Fruit fly (Drosophila melanogaster): ENCODE data around the gene S6kII.

The S6kII gene

DNA sequence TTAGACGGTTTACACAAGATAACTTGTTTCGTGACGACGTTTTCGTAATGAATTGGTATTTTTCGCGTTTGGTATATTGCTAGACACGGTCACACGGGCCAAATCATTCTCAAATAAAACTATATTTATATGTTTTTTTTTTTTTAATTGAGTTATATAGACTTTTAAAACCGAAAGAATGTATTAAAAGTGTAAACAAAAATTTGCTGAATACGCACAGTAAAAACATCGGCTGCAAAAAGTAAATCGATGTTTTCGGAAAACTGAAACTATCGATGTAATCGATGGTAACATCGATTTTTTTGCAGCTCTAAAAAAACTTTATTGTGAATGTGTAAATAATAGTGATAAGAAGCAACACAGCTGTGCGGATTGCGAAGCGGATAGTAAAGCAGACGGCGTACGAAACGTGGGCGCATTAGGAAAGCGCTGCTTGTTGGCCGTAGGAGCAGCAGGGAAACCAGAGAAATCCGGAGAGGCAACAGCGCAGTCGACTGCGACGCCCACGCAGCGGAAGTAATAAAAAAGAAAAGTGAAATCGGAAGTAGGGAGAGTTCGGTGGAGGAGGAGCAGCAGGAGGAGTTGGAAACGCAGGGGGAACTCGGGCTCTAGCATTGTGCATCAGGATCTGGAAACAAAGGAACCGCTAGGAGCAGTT is at the start of gene S6kII:
Gene S6kII (plus strand): TSS at position 301 of the 658 bp plus-strand sequence.
- TF ChIP-seq CG17801 (GFP tag; optimal IDR thresholded peaks at IDR 0.05; ENCODE audit: partially characterized antibody): peak; percentile 47

DNA sequence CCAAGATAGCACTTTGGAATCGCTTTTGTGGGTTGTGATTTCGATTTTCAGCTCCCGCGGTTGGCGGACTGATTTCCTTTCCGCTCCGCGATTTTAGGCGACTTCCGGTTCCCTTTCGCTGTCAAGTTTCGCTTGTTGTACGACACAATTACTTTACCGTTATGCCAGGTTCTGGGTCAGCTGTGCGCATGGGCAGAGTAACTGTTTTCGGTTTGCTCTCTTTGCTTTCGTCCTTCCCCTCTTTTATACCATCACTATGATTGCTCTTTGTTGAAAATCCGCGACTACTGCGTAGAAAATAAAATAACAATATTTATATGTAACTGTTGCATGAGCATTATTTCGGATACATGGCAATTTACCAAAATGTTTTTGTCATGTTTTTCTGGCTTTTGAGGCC is 49.2 kb upstream of the S6kII start:
- TF ChIP-seq CG17801 (GFP tag; optimal IDR thresholded peaks at IDR 0.05; ENCODE audit: partially characterized antibody): no peak

DNA sequence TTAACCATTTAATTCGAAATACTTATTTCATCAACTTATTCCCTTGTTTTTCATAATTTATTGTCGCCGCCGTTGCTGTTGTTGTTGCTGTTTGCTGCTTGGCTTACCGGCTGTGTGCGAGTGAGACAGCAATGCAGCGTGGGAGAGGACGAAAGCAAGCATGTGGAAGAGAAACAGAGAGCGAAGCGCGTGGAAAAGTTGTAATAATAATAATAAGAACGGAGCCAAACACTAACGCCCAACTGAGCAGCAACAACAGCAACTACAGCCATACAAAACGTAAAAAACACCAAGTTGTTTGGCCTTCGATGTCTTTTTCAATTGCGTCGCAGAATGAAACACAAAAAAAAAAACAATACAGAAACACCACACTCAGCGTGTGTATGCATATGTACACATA is 48.6 kb upstream of the S6kII start:
- no peak for TF ChIP-seq CG17801 (GFP tag; optimal IDR thresholded peaks at IDR 0.05; ENCODE audit: partially characterized antibody)

DNA sequence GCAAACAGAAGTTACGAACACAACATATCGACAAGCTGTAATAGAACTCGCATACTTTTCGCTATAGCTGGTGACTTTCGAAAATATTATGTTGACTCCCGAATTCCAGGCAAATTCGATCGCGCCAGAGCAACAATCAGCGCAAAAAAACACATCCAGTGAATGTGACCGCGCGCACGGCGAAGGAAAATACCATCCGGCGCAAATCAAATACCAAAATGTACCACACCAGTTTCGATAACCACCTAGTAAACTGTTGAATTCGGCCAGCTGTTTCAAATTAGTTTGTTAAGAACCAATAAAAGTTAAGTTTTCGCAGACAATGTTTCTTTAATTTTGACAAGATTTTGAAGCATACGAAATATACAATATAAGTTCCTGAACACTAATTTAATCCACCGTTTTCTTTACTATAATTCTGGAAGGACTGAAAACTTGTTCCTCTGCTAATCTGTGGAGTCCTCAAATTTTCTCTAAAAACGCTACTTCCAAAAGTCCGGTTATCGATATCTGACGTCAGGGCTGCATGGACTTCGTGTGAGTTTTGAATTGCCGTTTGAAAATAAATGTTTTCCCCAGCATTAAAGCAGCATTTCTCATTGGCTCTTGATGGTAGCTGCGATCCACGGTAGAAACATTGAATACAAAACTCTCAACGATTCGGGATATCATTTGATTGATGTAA is 47.8 kb upstream of the S6kII start, which contains the start of the genes Cp110 and CG12576:
Gene Cp110 (plus strand): TSS at position 223 of the 685 bp plus-strand sequence.
Gene CG12576 (minus strand): TSS at position 498 of the 685 bp plus-strand sequence.
- TF ChIP-seq CG17801 (GFP tag; optimal IDR thresholded peaks at IDR 0.05; ENCODE audit: partially characterized antibody): no peak

DNA sequence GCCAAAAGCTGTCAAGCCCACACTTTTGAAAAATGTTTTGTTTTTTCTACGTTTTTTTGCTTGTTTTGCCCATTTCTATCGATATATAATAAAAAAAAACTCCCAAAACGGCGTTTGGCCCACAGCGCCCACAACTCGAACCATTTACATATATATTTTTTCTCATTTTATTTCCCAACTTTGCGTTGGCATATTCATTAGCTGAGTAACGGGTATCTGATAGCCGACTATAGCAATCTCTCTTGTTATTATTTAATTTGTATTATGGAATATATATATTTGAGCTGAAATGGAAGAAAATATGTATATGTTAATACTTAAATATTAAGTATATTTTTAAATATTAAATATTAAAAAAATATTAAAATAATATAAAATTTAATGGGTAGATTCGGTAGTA is 43.3 kb upstream of the S6kII start:
- TF ChIP-seq CG17801 (GFP tag; optimal IDR thresholded peaks at IDR 0.05; ENCODE audit: partially characterized antibody): no peak

DNA sequence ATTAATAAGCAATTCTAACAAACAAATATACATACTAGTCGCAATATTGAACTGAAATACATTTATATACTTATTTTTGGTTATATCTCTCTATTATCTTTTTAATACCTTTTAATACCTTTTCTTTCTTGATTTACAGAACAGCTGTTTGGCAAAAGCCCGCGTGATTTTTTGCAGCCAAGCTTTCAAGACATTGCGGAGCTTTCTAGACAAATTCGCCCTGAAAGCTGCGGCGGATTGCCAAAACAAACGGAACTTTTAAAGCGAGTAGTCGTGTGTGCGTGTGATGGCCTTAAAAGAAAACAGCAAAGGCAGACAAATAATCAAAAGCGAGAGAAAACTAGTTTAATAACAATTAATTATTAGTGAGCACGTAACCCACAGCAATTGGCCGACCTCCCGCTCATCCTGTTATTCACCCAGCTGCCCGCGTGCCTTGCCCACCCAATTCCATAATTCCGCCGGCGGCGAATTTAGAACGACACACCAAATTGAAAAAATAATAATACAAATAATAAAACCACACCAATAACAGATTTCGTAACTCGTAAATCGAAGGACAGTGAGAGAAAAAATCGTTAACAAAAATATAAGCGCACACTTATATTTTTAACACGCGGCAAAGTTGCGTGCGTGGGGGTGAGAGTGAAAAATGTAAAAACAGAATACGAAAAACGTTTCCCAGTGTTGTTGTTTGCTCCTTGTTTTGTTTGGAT is 42.7 kb upstream of the S6kII start:
- peak; percentile 50 for TF ChIP-seq CG17801 (GFP tag; optimal IDR thresholded peaks at IDR 0.05; ENCODE audit: partially characterized antibody)

DNA sequence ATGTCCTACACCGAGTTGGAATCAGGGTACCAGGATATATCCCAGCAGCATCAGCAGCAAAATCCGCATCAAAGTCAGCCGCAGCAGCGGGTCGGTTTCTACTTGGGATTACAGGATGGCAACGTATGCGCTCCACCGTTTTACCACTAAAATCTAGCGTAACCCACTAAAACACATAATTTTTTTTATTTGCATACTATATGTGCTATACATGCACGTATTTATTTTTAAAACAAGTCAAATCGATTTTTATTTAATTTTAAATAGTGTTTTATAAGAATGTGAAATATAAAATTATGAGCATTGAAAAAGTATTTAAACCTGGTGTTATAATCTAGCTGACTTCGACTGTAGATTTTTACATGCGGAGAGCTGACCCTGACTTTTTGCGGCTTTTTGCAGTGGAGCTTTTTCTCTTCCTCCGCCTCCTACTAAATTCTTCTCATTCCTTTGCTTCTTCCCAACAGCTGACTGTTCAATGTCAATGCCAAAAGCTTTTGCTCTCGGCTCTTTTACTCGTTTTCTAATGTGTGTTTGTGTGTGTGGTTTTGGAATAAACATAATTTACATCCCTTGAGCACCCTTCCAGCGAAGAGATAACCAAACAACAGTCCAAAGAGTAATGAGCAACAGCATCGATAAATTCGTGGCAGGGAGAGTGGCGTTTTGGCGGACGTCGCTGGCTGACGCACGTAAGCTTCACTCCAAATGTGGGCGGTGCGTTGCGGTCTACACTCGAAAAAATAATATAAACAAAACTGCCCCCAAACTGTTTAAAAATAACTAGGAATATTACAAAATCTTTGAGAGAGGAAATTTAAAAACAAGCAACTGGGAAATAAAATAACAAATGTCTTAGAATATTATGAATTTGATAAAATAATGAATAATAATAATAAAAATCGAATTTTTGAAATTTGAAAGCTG is 41.8 kb upstream of the S6kII start:
- peak; percentile 29 for TF ChIP-seq CG17801 (GFP tag; optimal IDR thresholded peaks at IDR 0.05; ENCODE audit: partially characterized antibody)

DNA sequence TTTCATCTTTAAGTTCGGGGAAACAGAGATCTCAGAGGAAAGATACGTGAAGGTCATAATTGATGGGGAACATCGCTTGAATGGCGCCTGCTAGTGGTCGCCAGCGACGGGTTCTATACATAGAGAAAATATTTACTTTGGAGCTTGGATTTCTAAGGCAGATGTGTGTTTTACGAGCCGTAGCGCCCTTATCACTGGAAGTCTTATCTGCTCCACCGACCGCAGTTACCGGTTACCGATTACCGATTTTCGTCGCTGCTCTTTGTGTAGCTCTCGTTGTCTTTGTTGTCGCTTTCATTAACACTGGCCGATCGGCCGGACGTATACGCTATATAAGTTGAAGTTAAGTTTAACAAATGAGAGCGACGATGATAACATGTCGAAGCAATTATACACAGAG is 39.2 kb upstream of the S6kII start:
- no peak for TF ChIP-seq CG17801 (GFP tag; optimal IDR thresholded peaks at IDR 0.05; ENCODE audit: partially characterized antibody)

DNA sequence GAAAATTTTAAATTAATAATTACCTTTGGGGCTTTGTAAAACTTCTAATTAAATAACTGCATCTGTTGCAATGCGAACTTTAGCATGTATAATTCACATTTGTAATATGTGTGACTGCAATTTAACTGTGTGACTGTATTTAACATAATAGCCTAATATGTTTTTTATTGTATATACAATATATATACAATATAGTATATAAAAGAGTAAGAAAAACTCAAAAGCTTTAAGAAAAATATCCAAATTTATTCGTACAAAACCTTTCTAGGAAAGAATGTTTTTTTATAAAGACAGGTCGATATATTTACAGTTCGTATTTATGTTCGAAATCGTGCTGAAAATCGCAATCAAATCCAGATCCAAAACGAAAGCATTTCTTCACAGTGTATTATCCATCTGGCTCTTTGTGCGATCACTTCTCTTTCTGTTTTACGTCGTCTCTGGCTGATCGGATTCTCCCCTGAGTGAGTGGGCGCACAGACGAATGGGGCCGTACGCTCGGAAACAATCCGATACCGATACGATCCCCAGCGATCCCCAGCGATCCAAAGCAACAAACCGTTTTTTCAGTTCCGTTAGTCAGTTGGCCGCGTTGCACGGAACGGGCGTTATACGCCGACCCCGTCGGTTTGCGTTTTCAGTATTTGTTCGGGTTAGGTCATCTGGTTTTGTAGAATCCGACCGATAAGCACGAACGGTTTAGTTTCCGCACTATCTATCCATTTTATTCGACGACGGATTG is 38.6 kb upstream of the S6kII start:
- TF ChIP-seq CG17801 (GFP tag; optimal IDR thresholded peaks at IDR 0.05; ENCODE audit: partially characterized antibody): peak; percentile 32

DNA sequence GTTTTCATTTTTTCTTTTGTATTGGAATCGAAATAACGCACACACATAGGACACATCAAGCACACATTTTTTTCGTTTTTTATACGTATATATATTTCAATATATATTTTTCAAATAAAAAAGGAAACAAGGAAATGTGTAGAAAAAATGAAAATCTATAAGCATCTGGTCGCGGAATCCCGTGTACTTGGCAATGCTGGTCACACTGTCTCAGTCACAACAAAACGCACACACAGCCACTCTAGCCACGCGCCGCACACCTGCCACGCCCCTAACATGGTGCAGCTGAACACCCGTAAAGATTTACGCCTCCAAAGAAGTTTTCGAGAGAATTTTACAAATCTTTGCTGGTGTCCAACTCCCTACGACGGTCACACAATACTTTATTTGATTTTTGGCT is 30.2 kb upstream of the S6kII start:
- TF ChIP-seq CG17801 (GFP tag; optimal IDR thresholded peaks at IDR 0.05; ENCODE audit: partially characterized antibody): no peak

DNA sequence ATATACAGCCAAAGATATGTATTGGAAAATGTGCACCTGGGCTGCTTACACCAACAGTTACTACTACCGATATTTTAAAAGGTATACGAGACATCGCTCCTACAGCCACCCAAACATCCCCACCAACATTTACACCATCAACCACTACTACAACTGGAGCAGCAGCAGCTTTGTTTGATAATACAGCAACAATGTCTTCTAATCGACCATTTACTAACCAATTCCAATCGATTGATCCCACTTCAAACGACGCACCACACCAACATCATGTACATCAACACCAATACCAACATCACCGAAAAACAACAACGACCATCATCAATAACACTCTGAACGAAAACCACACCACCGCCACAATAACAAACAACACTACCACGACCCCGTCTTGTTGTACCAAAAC is 27.5 kb upstream of the S6kII start:
- no peak for TF ChIP-seq CG17801 (GFP tag; optimal IDR thresholded peaks at IDR 0.05; ENCODE audit: partially characterized antibody)

DNA sequence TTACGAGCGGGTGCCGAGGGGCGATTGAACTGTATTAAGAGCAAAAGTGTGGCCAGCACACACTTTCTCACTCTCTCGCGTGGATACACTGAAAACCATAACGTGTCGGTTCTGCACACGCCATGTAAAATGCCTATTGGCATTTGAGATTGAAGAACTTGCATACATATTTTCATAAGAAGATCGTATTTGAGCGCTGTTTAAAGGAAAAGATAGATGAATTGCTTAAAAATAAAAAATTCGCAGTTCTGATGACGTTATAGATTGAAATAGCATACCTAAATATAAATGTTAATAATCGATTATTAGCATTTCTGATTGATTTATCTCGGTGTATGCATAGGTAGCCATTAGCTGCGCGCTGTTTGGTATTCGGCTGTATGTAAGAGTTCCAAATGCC is 20.7 kb upstream of the S6kII start:
- TF ChIP-seq CG17801 (GFP tag; optimal IDR thresholded peaks at IDR 0.05; ENCODE audit: partially characterized antibody): no peak

DNA sequence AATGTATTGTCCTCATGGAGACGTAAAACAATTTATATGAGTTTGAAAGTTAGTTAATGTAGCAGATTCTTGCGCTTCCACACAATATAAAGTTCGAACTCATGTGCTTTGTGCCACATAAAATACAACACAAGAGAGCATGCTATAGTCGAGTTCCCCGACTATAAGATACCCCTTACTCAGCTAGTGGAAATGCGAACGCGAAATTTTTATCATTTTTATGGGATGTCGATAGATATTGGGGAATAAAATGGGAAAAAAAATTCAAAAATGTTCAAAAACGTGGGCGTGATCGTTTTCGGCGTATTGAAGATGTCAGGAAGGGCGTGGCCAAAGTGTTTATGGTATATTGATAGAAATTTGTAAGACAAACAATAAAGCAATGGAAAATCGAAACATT is 19.0 kb upstream of the S6kII start:
- no peak for TF ChIP-seq CG17801 (GFP tag; optimal IDR thresholded peaks at IDR 0.05; ENCODE audit: partially characterized antibody)

DNA sequence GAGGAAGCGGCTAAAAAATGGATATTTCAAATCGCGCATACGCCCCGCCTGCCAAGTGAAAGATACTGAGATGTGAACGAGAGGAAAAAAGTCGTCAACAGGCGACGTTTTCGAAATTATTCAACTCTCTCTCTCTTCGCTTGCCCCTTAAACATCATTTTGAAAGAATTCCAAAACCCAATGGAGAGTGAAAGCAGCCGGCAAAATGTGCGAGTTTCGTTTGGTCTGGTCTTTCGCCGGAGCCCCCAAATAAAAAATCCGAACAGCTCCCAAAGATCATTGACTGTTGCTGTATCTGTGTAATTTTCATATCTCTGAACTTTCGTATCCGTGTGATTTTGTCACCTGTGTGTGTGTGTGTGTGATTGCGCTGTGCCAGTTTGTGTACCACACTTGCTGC is 17.7 kb upstream of the S6kII start:
- TF ChIP-seq CG17801 (GFP tag; optimal IDR thresholded peaks at IDR 0.05; ENCODE audit: partially characterized antibody): no peak

All from ovary, adult (tissue).